Worm (Caenorhabditis elegans) whole organism, L2 larva: Measurements from ENCODE around the gene Y75B12B.3.
"Not testable (repeated sequence)": the region's sequence is repeated elsewhere in the genome, so short reads cannot be mapped to it uniquely, and the experiment has no call there.

Source experiments
- ama-1 ChIP-seq: fragments of 150-350 bp; optimal IDR thresholded peaks from 2 replicates; lab custom pipeline; 2018; ENCODE audit warnings: inconsistent platforms
- ceh-16 ChIP-seq: fragments of 150-350 bp; optimal IDR thresholded peaks from 2 replicates; lab custom pipeline; 2014; ENCODE audit warnings: missing biosample characterization, missing genetic modification characterization

DNA sequence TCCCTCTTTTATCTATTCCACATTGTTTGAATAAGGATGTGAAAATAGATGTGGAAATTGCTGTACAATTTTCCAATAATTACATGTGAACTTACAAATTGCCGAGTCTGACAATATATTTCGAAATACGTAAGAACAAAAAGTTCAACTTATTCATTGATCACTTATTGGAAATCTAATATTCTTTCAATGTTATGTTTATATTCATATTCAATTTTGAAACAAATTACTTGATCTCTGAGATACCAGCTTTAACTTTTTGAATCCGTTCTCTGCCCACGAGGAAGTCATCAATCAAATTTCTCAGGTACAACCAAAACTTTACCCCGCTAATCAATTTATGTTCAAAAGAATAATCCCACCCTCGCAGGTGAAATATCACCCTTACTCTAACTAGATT lies 29.1 kb upstream of the Y75B12B.3 start, which contains the start of gene sri-26:
- TF ChIP-seq ama-1 (lab: Kevin White, UChicago); ceh-16 (tag; lab: Kevin White, UChicago): not testable (repeated sequence)
